Worm (Caenorhabditis elegans): ENCODE results near the gene ZK792.12.

DNA sequence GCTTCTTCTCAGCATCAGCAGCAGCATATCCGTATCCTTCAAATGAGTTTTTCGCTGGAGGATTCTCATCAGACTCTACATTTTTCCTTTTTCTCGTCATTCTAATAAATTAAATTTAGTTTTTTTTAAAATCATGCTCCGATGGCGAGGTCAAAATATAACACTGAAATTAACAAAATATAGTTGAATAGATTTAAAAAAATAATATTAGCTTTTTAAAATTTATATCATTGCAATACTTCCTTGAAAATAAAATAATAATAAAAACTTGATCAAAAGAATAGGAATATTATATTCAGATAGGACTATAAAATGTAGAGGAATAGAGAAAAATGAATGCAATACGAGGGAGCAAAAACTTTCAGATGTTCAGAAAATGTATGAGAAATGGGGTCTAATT, 5.6 kb upstream of the ZK792.12 start, which contains the start of gene ZK792.5:
- TF ChIP-seq T22C8.4 (GFP tag; IDR thresholded peaks at IDR 0.05) (no peak), ztf-29 (GFP tag; IDR thresholded peaks at IDR 0.05) (no peak), tab-1 (GFP tag; IDR thresholded peaks at IDR 0.05) (no peak), ref-1 (GFP tag; conservative IDR thresholded peaks at IDR 0.05) (no peak), cog-1 (tag; optimal IDR thresholded peaks at IDR 0.05) (no peak), flt-1 (GFP tag; IDR thresholded peaks at IDR 0.05) (no peak)
